Fruit fly (Drosophila melanogaster): Measurements from ENCODE around the gene t-cup.

- TF ChIP-seq exex (tag; optimal IDR thresholded peaks at IDR 0.05) (no peak), CoRest (tag; optimal IDR thresholded peaks at IDR 0.05) (no peak), sqz (GFP tag; optimal IDR thresholded peaks at IDR 0.05) (no peak), CG7839 (tag; optimal IDR thresholded peaks at IDR 0.05) (no peak), crp (GFP tag; optimal IDR thresholded peaks at IDR 0.05) (no peak), Bdp1 (GFP tag; optimal IDR thresholded peaks at IDR 0.05) (no peak), lilli (GFP tag; optimal IDR thresholded peaks at IDR 0.05) (no peak), CG9215 (GFP tag; IDR thresholded peaks at IDR 0.05) (no peak), Dp (GFP tag; optimal IDR thresholded peaks at IDR 0.05) (no peak), Adf1 (GFP tag; IDR thresholded peaks at IDR 0.05) (no peak), fu2 (GFP tag; optimal IDR thresholded peaks at IDR 0.05) (no peak), vfl (GFP tag; optimal IDR thresholded peaks at IDR 0.05) (no peak), CG10431 (GFP tag; optimal IDR thresholded peaks at IDR 0.05) (no peak)
These were observed 37.9 kb downstream of the t-cup start for dm6 chr2L:12459191-12459590.
